Worm (Caenorhabditis elegans): ENCODE results near the gene Y75B12B.10.

Y75B12B.10 gene

ce11 chrV:15186259-15186927 is 13.5 kb upstream of the Y75B12B.10 start, which contains the start of gene Y75B12B.3 (continued):
- TF ChIP-seq jun-1 (tag; optimal IDR thresholded peaks at IDR 0.05) (no peak), nhr-76 (tag; optimal IDR thresholded peaks at IDR 0.05) (no peak)

ce11 chrV:15187083-15188057 is 12.5 kb upstream of the Y75B12B.10 start, which contains the start of the genes cyn-7 and bath-36:
cyn-7 (minus strand) TSS chrV:15187378.
bath-36 (plus strand) TSS chrV:15187888.
- TF ChIP-seq ctbp-1 (GFP tag; IDR thresholded peaks at IDR 0.05) = no peak
- TF ChIP-seq daf-8 (GFP tag; IDR thresholded peaks at IDR 0.05) = no peak
- peak; percentile 94 to 97 for TF ChIP-seq daf-16 (GFP tag; optimal IDR thresholded peaks at IDR 0.05)
- TF ChIP-seq daf-16 (tag; optimal IDR thresholded peaks at IDR 0.05) = peak; percentile 99
- peak; percentile 62; the same call in 1 of the 2 replicates for TF ChIP-seq zfp-3 (GFP tag; conservative IDR thresholded peaks at IDR 0.05)
- peak; percentile 74 for TF ChIP-seq nhr-6 (tag; optimal IDR thresholded peaks at IDR 0.05)
- peak; percentile 88 for TF ChIP-seq lin-38 (GFP tag; IDR thresholded peaks at IDR 0.05)
- peak; percentile 60 for TF ChIP-seq nhr-77 (tag; optimal IDR thresholded peaks at IDR 0.05)
- 0 out of 2 replicates have a peak, but pooled peaks have one; percentile 37 for TF ChIP-seq pha-4 (GFP tag; IDR thresholded peaks at IDR 0.05)
- TF ChIP-seq pha-4 (tag; optimal IDR thresholded peaks at IDR 0.05) = peak; percentile 38
- TF ChIP-seq ztf-7 (tag; optimal IDR thresholded peaks at IDR 0.05) = peak; percentile 48
- TF ChIP-seq arid-1 (GFP tag; conservative IDR thresholded peaks at IDR 0.05) = 0 out of 2 replicates have a peak, but pooled peaks have one; percentile 28
- peak; percentile 33 for TF ChIP-seq nhr-25 (tag; optimal IDR thresholded peaks at IDR 0.05; ENCODE audit: borderline replicate concordance, insufficient read depth)
- peak; percentile 62 for TF ChIP-seq lin-13 (GFP tag; optimal IDR thresholded peaks at IDR 0.05)
- peak; percentile 93 for TF ChIP-seq dve-1 (tag; optimal IDR thresholded peaks at IDR 0.05; ENCODE audit: insufficient read depth)
- TF ChIP-seq mdl-1 (tag; optimal IDR thresholded peaks at IDR 0.05) = peak in 1 of 2 experiments; percentile 55
- TF ChIP-seq mes-2 (tag; optimal IDR thresholded peaks at IDR 0.05; ENCODE audit: poor library complexity, severe bottlenecking) = peak; percentile 75
- peak; percentile 94 for TF ChIP-seq hlh-11 (tag; optimal IDR thresholded peaks at IDR 0.05)
- peak; percentile 18 for TF ChIP-seq zip-2 (tag; optimal IDR thresholded peaks at IDR 0.05)
- peak; percentile 75 for TF ChIP-seq dmd-6 (GFP tag; IDR thresholded peaks at IDR 0.05)
- peak; percentile 69 for TF ChIP-seq rbr-2 (tag; optimal IDR thresholded peaks at IDR 0.05)
- no peak for TF ChIP-seq ceh-32 (tag; optimal IDR thresholded peaks at IDR 0.05; ENCODE audit: poor library complexity)
- peak; percentile 81 for TF ChIP-seq dpl-1 (GFP tag; optimal IDR thresholded peaks at IDR 0.05)
- no peak for TF ChIP-seq fos-1 (tag; optimal IDR thresholded peaks at IDR 0.05)
- TF ChIP-seq nhr-48 (tag; optimal IDR thresholded peaks at IDR 0.05) = peak; percentile 75
- peak; percentile 77 for TF ChIP-seq mep-1 (tag; optimal IDR thresholded peaks at IDR 0.05)
- TF ChIP-seq nhr-102 (tag; optimal IDR thresholded peaks at IDR 0.05) = peak; percentile 77
- TF ChIP-seq php-3 (GFP tag; IDR thresholded peaks at IDR 0.05) = 0 out of 2 replicates have a peak, but pooled peaks have one; percentile 34
- no peak for TF ChIP-seq nhr-41 (GFP tag; IDR thresholded peaks at IDR 0.05)
- TF ChIP-seq madf-9 (GFP tag; conservative IDR thresholded peaks at IDR 0.05) = no peak
- TF ChIP-seq T20F7.1 (GFP tag; optimal IDR thresholded peaks at IDR 0.05) = peak; percentile 68
- TF ChIP-seq lin-15B (tag; optimal IDR thresholded peaks at IDR 0.05) = no peak
- TF ChIP-seq nhr-42 (GFP tag; IDR thresholded peaks at IDR 0.05) = 0 out of 2 replicates have a peak, but pooled peaks have one; percentile 39
- TF ChIP-seq ceh-20 (GFP tag; IDR thresholded peaks at IDR 0.05) = no peak
- peak; percentile 20 for TF ChIP-seq hlh-30 (tag; optimal IDR thresholded peaks at IDR 0.05; ENCODE audit: insufficient read depth)
- peak; percentile 37 for TF ChIP-seq fkh-10 (GFP tag; optimal IDR thresholded peaks at IDR 0.05)
- peak; percentile 97 for TF ChIP-seq nhr-28 (tag; optimal IDR thresholded peaks at IDR 0.05)
- TF ChIP-seq nhr-11 (tag; optimal IDR thresholded peaks at IDR 0.05) = peak; percentile 71
- TF ChIP-seq daf-12 (tag; optimal IDR thresholded peaks at IDR 0.05) = no peak
- TF ChIP-seq pqm-1 (tag; optimal IDR thresholded peaks at IDR 0.05) = peak; percentile 51
- TF ChIP-seq mxl-3 (GFP tag; optimal IDR thresholded peaks at IDR 0.05) = peak; percentile 78
- peak; percentile 75 for TF ChIP-seq T26A8.4 (GFP tag; IDR thresholded peaks at IDR 0.05)
- TF ChIP-seq mdt-29 (GFP tag; IDR thresholded peaks at IDR 0.05) = peak; percentile 71; the same call in 1 of the 2 replicates

All from whole organism, L4 larva.